Worm (Caenorhabditis elegans) whole organism, mixed stage, embryonic: Measurements from ENCODE around the gene aexr-2.

Experiments
- blmp-1 ChIP-seq: fragments of 150-350 bp; optimal IDR thresholded peaks from 2 replicates; lab custom pipeline; 2014; ENCODE audit warnings: missing biosample characterization, missing genetic modification characterization
- ceh-39 ChIP-seq: fragments of 150-350 bp; optimal IDR thresholded peaks from 2 replicates; lab custom pipeline; 2014; ENCODE audit warnings: missing biosample characterization, missing genetic modification characterization
- ceh-43 ChIP-seq: fragments of 200-800 bp; sonication (Bioruptor generic); optimal IDR thresholded peaks from 2 replicates; lab custom pipeline; 2018; ENCODE audit warnings: mild to moderate bottlenecking, missing genetic modification characterization, moderate library complexity, missing compliant biosample characterization
- ceh-83 ChIP-seq: fragments of 200-800 bp; sonication (Bioruptor generic); optimal IDR thresholded peaks from 2 replicates; lab custom pipeline; 2018; ENCODE audit warnings: mild to moderate bottlenecking, missing genetic modification characterization, missing compliant biosample characterization
- ces-1 ChIP-seq: fragments of 150-350 bp; optimal IDR thresholded peaks from 2 replicates; lab custom pipeline; 2014; ENCODE audit warnings: missing biosample characterization, missing genetic modification reagents, missing genetic modification characterization
- cnd-1 ChIP-seq: fragments of 200-800 bp; sonication (Bioruptor generic); optimal IDR thresholded peaks from 2 replicates; lab custom pipeline; 2018; ENCODE audit warnings: mild to moderate bottlenecking, missing genetic modification characterization, missing compliant biosample characterization
- drap-1 ChIP-seq: fragments of 200-800 bp; sonication (Bioruptor generic); optimal IDR thresholded peaks from 3 replicates; lab custom pipeline; 2018; ENCODE audit warnings: mild to moderate bottlenecking, missing genetic modification characterization, missing compliant biosample characterization
- elt-1 ChIP-seq: sonication (generic microtip); optimal IDR thresholded peaks from 2 replicates; lab custom pipeline; 2017; ENCODE audit warnings: missing genetic modification characterization, mild to moderate bottlenecking, missing compliant biosample characterization, antibody characterized with exemption, moderate library complexity, borderline replicate concordance; ENCODE audit not compliant: insufficient read depth
- elt-3 ChIP-seq: fragments of 150-350 bp; optimal IDR thresholded peaks from 2 replicates; lab custom pipeline; 2014; ENCODE audit warnings: missing biosample characterization, missing genetic modification characterization
- flh-1 ChIP-seq: fragments of 200-800 bp; sonication (Bioruptor generic); optimal IDR thresholded peaks from 2 replicates; lab custom pipeline; 2018; ENCODE audit warnings: mild to moderate bottlenecking, missing genetic modification characterization, moderate library complexity, missing compliant biosample characterization
- ham-2 ChIP-seq: fragments of 200-800 bp; sonication (Bioruptor generic); optimal IDR thresholded peaks from 2 replicates; lab custom pipeline; 2018; ENCODE audit warnings: mild to moderate bottlenecking, missing genetic modification characterization, missing compliant biosample characterization
- hlh-1 ChIP-seq: fragments of 150-350 bp; optimal IDR thresholded peaks from 2 replicates; lab custom pipeline; 2014; ENCODE audit warnings: missing biosample characterization, missing genetic modification reagents, missing genetic modification characterization
- lin-13 ChIP-seq: fragments of 150-350 bp; optimal IDR thresholded peaks from 2 replicates; lab custom pipeline; 2014; ENCODE audit warnings: missing biosample characterization, missing genetic modification characterization
- lin-32 ChIP-seq: fragments of 200-800 bp; sonication (Bioruptor generic); optimal IDR thresholded peaks from 2 replicates; lab custom pipeline; 2018; ENCODE audit warnings: mild to moderate bottlenecking, missing genetic modification characterization, missing compliant biosample characterization
- lsy-2 ChIP-seq: fragments of 150-350 bp; optimal IDR thresholded peaks from 2 replicates; lab custom pipeline; 2014; ENCODE audit warnings: missing biosample characterization, missing genetic modification characterization
- mab-5 ChIP-seq: fragments of 150-350 bp; optimal IDR thresholded peaks from 2 replicates; lab custom pipeline; 2014; ENCODE audit warnings: missing biosample characterization, missing genetic modification characterization
- mls-2 ChIP-seq: sonication (generic microtip); optimal IDR thresholded peaks from 2 replicates; lab custom pipeline; 2016; ENCODE audit warnings: mild to moderate bottlenecking, missing genetic modification characterization, moderate library complexity, missing compliant biosample characterization
- nhr-12 ChIP-seq: fragments of 150-350 bp; optimal IDR thresholded peaks from 2 replicates; lab custom pipeline; 2014; ENCODE audit warnings: missing biosample characterization, missing genetic modification characterization
- nhr-2 ChIP-seq: fragments of 150-350 bp; optimal IDR thresholded peaks from 2 replicates; lab custom pipeline; 2014; ENCODE audit warnings: missing biosample characterization, missing genetic modification characterization
- nhr-237 ChIP-seq: fragments of 150-350 bp; optimal IDR thresholded peaks from 2 replicates; lab custom pipeline; 2014; ENCODE audit warnings: missing biosample characterization, missing genetic modification characterization
- nhr-28 ChIP-seq: fragments of 150-350 bp; optimal IDR thresholded peaks from 2 replicates; lab custom pipeline; 2014; ENCODE audit warnings: missing biosample characterization, missing genetic modification characterization
- nhr-76 ChIP-seq: sonication (generic microtip); optimal IDR thresholded peaks from 2 replicates; lab custom pipeline; 2017; ENCODE audit warnings: missing biosample characterization, missing genetic modification characterization
- snpc-4 ChIP-seq: fragments of 150-350 bp; optimal IDR thresholded peaks from 2 replicates; lab custom pipeline; 2014; ENCODE audit warnings: missing biosample characterization, missing genetic modification characterization
- sptf-1 ChIP-seq: sonication (generic microtip); optimal IDR thresholded peaks from 2 replicates; lab custom pipeline; 2017; ENCODE audit warnings: mild to moderate bottlenecking, missing genetic modification characterization, moderate library complexity, missing compliant biosample characterization
- unc-120 ChIP-seq: sonication (generic microtip); optimal IDR thresholded peaks from 2 replicates; lab custom pipeline; 2017; ENCODE audit warnings: missing genetic modification characterization, missing compliant biosample characterization; ENCODE audit not compliant: poor library complexity, severe bottlenecking
- unc-39 ChIP-seq: fragments of 150-350 bp; optimal IDR thresholded peaks from 2 replicates; lab custom pipeline; 2014; ENCODE audit warnings: missing biosample characterization, missing genetic modification characterization
- unc-62 ChIP-seq: fragments of 150-350 bp; optimal IDR thresholded peaks from 2 replicates; lab custom pipeline; 2014; ENCODE audit warnings: missing biosample characterization, missing genetic modification reagents, missing genetic modification characterization
- zip-8 ChIP-seq: fragments of 150-350 bp; optimal IDR thresholded peaks from 2 replicates; lab custom pipeline; 2014; ENCODE audit warnings: missing biosample characterization, missing genetic modification characterization
- ztf-11 ChIP-seq: fragments of 150-350 bp; optimal IDR thresholded peaks from 2 replicates; lab custom pipeline; 2014; ENCODE audit warnings: missing biosample characterization, missing genetic modification characterization

The aexr-2 gene

DNA sequence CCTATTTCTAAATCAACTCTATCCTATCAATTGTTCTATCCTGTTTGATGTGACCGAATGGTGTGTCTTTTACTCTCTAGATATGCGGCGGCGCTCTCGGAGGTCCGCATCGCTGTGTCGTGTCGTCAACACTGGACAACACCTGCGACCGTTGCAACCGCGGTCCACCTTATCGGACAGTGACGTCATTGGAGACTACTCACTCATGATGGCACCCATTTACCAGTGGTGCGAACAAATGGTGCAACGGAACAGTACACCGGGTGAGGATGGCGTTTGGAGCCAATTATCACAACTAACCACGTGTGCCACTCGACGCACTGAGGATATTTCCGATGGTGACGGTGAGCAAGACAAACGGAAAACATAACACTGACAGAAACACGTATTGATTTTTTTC lies 6.1 kb downstream of the aexr-2 start:
- no peak for TF ChIP-seq elt-3 (tag; lab: Kevin White, UChicago)
- TF ChIP-seq drap-1, result peak; percentile 32
- no peak for TF ChIP-seq nhr-76 (tag; lab: Kevin White, UChicago)
- peak; percentile 34 for TF ChIP-seq lin-32 (GFP tag; lab: Kevin White, UChicago)
- no peak for TF ChIP-seq lin-13 (tag; lab: Kevin White, UChicago)
- TF ChIP-seq ceh-43 (GFP tag; lab: Kevin White, UChicago), result no peak
- peak; percentile 77 for TF ChIP-seq nhr-2 (tag; lab: Kevin White, UChicago)
- no peak for TF ChIP-seq unc-62 (GFP tag; lab: Kevin White, UChicago)
- peak; percentile 16 for TF ChIP-seq ceh-39 (tag; lab: Kevin White, UChicago)
- TF ChIP-seq nhr-12 (tag; lab: Kevin White, UChicago), result peak; percentile 4
- TF ChIP-seq elt-1 (tag; lab: Kevin White, UChicago), result no peak
- TF ChIP-seq unc-39 (tag; lab: Kevin White, UChicago), result no peak
- no peak for TF ChIP-seq ces-1 (GFP tag; lab: Kevin White, UChicago)

DNA sequence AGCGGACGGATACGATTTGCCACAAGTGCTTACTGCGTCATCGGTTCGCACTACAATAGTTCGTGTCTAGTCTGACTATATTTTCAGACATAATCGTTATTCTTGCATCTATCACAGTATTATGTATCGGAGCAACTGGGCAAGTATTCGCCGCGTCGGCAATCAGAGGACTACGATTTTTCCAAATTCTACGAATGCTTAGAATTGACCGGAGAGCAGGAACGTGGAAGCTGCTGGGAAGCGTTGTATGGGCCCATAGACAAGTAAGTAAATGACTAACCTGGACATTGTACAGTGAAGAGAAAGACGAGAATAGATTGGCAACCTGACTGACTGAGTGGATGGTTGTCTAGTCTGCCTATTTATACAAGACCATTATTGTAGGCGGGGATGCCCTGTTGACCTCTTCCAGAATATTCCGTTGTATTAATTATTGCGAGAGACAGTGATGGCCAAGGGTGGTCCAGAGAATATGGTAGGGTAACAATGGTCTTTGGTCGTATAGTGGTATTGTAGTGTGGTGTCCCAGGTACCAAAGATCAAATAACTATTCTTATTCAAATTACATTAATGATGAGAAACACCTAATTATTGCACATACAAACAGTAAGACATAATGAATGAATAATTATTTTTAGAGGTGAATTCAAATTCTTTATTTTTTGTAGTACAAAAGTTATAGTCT lies 8.6 kb downstream of the aexr-2 start, which contains the start of gene clec-266:
Gene clec-266, minus strand, starts transcription at position 364 of the 685 bp plus-strand sequence.
- TF ChIP-seq snpc-4 (tag; lab: Kevin White, UChicago), result no peak
- no peak for TF ChIP-seq zip-8
- TF ChIP-seq ceh-39 (tag; lab: Kevin White, UChicago), result peak; percentile 36
- TF ChIP-seq ceh-43 (GFP tag; lab: Kevin White, UChicago), result peak; percentile 18
- TF ChIP-seq nhr-2 (tag; lab: Kevin White, UChicago), result peak; percentile 57
- peak; percentile 63 for TF ChIP-seq unc-39 (tag; lab: Kevin White, UChicago)
- TF ChIP-seq unc-62 (GFP tag; lab: Kevin White, UChicago), result no peak
- TF ChIP-seq ces-1 (GFP tag; lab: Kevin White, UChicago), result no peak
- no peak for TF ChIP-seq flh-1 (GFP tag; lab: Kevin White, UChicago)
- no peak for TF ChIP-seq drap-1
- peak; percentile 44 for TF ChIP-seq nhr-12 (tag; lab: Kevin White, UChicago)
- no peak for TF ChIP-seq elt-3 (tag; lab: Kevin White, UChicago)
- TF ChIP-seq hlh-1 (tag; lab: Kevin White, UChicago), result no peak
- TF ChIP-seq ztf-11 (tag; lab: Kevin White, UChicago), result no peak
- no peak for TF ChIP-seq mab-5 (tag; lab: Kevin White, UChicago)
- no peak for TF ChIP-seq nhr-28

DNA sequence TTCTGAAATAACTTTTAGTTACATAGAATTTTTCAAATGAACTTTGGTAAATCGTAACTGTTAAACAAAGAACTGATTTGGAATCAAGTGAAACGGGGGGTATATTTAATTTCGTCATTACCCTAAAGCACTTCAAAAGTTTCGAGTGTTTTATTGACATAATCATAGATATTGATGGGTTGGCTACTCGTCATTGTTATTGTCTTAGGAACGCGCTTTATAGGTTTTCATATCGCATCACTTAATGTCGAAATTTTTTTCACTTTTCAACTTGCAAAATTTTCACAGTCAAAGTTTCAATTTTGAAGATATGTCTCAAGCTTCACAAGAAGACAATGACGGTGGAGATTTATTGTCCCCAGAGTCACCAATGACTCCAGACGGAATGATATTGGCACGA lies 12.6 kb downstream of the aexr-2 start, which contains the start of gene kqt-1:
Gene kqt-1, plus strand, starts transcription at position 301 of the 400 bp plus-strand sequence.
- TF ChIP-seq nhr-12 (tag; lab: Kevin White, UChicago) (no peak), nhr-2 (tag; lab: Kevin White, UChicago) (no peak), unc-120 (tag; lab: Kevin White, UChicago) (no peak), sptf-1 (tag; lab: Kevin White, UChicago) (no peak), mls-2 (tag; lab: Kevin White, UChicago) (no peak), lsy-2 (tag; lab: Kevin White, UChicago) (no peak), blmp-1 (no peak), drap-1 (no peak), ham-2 (GFP tag; lab: Kevin White, UChicago) (no peak), unc-62 (GFP tag; lab: Kevin White, UChicago) (no peak), nhr-237 (tag; lab: Kevin White, UChicago) (no peak), ces-1 (GFP tag; lab: Kevin White, UChicago) (no peak), cnd-1 (no peak), elt-1 (tag; lab: Kevin White, UChicago) (no peak), ceh-83 (no peak), hlh-1 (tag; lab: Kevin White, UChicago) (no peak), elt-3 (tag; lab: Kevin White, UChicago) (no peak)

DNA sequence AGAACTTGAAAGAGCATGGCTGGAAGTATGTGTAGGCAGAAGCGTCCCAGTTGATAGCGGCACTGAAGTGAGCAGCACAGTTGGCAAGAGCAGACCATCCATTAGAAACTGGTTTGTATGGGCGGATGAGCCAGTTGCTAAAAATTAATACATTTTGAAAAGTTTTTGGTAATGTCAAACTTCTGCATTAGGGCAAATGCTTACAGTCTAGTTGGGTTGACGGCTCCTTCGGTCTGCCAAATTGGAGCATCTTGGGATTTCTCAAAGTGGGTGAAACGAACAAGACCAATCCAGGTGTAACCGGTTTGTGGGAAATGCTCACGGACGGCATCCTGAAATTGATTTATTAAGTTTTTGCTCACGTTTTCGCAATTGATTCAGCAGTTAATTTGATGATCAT lies 13.7 kb downstream of the aexr-2 start:
- TF ChIP-seq lin-32 (GFP tag; lab: Kevin White, UChicago) (no peak), mls-2 (tag; lab: Kevin White, UChicago) (peak; percentile 2)

DNA sequence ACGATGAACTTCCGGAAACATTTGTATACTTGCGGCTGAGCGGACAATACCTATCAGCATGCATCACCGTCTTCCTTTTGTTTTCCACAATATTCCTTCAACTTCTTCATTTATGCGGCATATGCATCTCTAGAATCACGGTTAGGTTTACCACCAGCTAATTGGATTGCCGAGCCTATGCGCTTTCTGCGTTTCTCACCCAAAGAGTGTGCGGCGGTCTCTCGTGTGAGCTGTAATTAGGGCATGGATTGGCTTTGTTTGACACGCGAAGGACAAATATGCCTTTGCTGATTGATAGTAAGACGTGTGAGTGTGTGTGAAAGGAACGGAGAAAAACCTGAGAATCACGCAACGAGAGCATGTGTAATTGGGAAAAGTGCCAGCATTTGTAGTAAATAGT lies 17.8 kb downstream of the aexr-2 start:
- TF ChIP-seq ztf-11 (tag; lab: Kevin White, UChicago) (no peak), ces-1 (GFP tag; lab: Kevin White, UChicago) (peak; percentile 84)
- TF ChIP-seq, all 35 proteins: peak for 1
